Worm (Caenorhabditis elegans) whole organism, L4 larva: ENCODE measurements around the gene T13F3.4.
A peak's percentile ranks its signal among the peaks of the same experiment; 100 is the strongest.

Source experiments
- F37D6.2 ChIP-seq: sonication (generic microtip); optimal IDR thresholded peaks from 2 replicates; lab custom pipeline; 2016; ENCODE audit warnings: mild to moderate bottlenecking, missing genetic modification characterization, missing compliant biosample characterization
- T26A8.4 ChIP-seq: fragments of 200-800 bp; sonication (Bioruptor generic); IDR thresholded peaks from 2 replicates; pipeline ENCODE4 v1.3.6; 2022; ENCODE audit warnings: missing genetic modification characterization, missing compliant biosample characterization
- Y75B8A.6 ChIP-seq: fragments of 200-800 bp; sonication (Bioruptor generic); IDR thresholded peaks from 2 replicates; pipeline ENCODE4 v1.3.6; 2022; ENCODE audit warnings: missing genetic modification reagents, missing genetic modification characterization, missing compliant biosample characterization
- ZK337.2 ChIP-seq: fragments of 200-800 bp; sonication (Bioruptor generic); IDR thresholded peaks from 2 replicates; pipeline ENCODE4 v1.3.6; 2022; ENCODE audit warnings: missing genetic modification reagents, missing genetic modification characterization, missing compliant biosample characterization
- aha-1 ChIP-seq: fragments of 150-350 bp; peaks from one replicate; lab custom pipeline; 2014; ENCODE audit warnings: missing biosample characterization, missing genetic modification characterization
- arid-1 ChIP-seq: fragments of 200-800 bp; sonication (Bioruptor generic); conservative IDR thresholded peaks from 2 replicates; pipeline ENCODE4 v1.3.6; 2022; ENCODE audit warnings: missing genetic modification reagents, missing genetic modification characterization, missing compliant biosample characterization
- ceh-28 ChIP-seq: fragments of 150-350 bp; optimal IDR thresholded peaks from 2 replicates; lab custom pipeline; 2014; ENCODE audit warnings: missing biosample characterization, missing genetic modification reagents, missing genetic modification characterization
- ceh-44 ChIP-seq: fragments of 200-800 bp; sonication (Bioruptor generic); IDR thresholded peaks from 2 replicates; pipeline ENCODE4 v1.3.6; 2022; ENCODE audit warnings: missing genetic modification reagents, missing genetic modification characterization, missing compliant biosample characterization
- daf-12 ChIP-seq: fragments of 150-350 bp; optimal IDR thresholded peaks from 2 replicates; lab custom pipeline; 2014; ENCODE audit warnings: missing biosample characterization, missing genetic modification reagents, missing genetic modification characterization
- daf-19 ChIP-seq: fragments of 200-800 bp; sonication (Bioruptor generic); conservative IDR thresholded peaks from 2 replicates; pipeline ENCODE4 v1.3.6; 2022; ENCODE audit warnings: missing genetic modification characterization, missing compliant biosample characterization
- dmd-6 ChIP-seq: fragments of 200-800 bp; sonication (Bioruptor generic); IDR thresholded peaks from 2 replicates; pipeline ENCODE4 v1.3.6; 2022; ENCODE audit warnings: missing genetic modification reagents, missing genetic modification characterization, missing compliant biosample characterization
- duxl-1 ChIP-seq: sonication (generic microtip); optimal IDR thresholded peaks from 2 replicates; lab custom pipeline; 2016; ENCODE audit warnings: mild to moderate bottlenecking, missing genetic modification characterization, moderate library complexity, missing compliant biosample characterization; ENCODE audit not compliant: poor library complexity
- egl-27 ChIP-seq: sonication (generic microtip); optimal IDR thresholded peaks from 3 replicates; lab custom pipeline; 2017; ENCODE audit warnings: missing biosample characterization, missing genetic modification reagents, missing genetic modification characterization
- hif-1 ChIP-seq, 2 experiments: sonication (generic microtip); optimal IDR thresholded peaks; 2 replicates each; lab custom pipeline; 2016 to 2017; ENCODE audit warnings: missing compliant biosample characterization in 2 of 2, missing genetic modification characterization in 2 of 2, missing genetic modification reagents in 2 of 2, missing genotype in 2 of 2, mild to moderate bottlenecking in 1 of 2
- hlh-30 ChIP-seq: sonication (generic microtip); optimal IDR thresholded peaks from 2 replicates; lab custom pipeline; 2017; ENCODE audit warnings: antibody characterized with exemption, mild to moderate bottlenecking, missing genetic modification characterization, missing compliant biosample characterization; ENCODE audit not compliant: insufficient read depth
- hmg-1.1 ChIP-seq: fragments of 200-800 bp; sonication (Bioruptor generic); IDR thresholded peaks from 2 replicates; pipeline ENCODE4 v1.3.6; 2022; ENCODE audit warnings: missing genetic modification reagents, missing genetic modification characterization, missing compliant biosample characterization
- lin-29 ChIP-seq: fragments of 200-800 bp; sonication (Bioruptor generic); IDR thresholded peaks from 2 replicates; pipeline ENCODE4 v1.3.6; 2022; ENCODE audit warnings: missing genetic modification reagents, missing genetic modification characterization, missing compliant biosample characterization
- lin-38 ChIP-seq: fragments of 200-800 bp; sonication (Bioruptor generic); IDR thresholded peaks from 2 replicates; pipeline ENCODE4 v1.3.6; 2022; ENCODE audit warnings: missing genetic modification reagents, missing genetic modification characterization, missing compliant biosample characterization
- mdt-29 ChIP-seq: fragments of 200-800 bp; sonication (Bioruptor generic); IDR thresholded peaks from 2 replicates; pipeline ENCODE4 v1.3.6; 2022; ENCODE audit warnings: missing genetic modification reagents, missing genetic modification characterization, missing compliant biosample characterization
- mep-1 ChIP-seq: fragments of 150-350 bp; sonication (generic microtip); optimal IDR thresholded peaks from 3 replicates; lab custom pipeline; 2014; ENCODE audit warnings: missing biosample characterization, missing genetic modification characterization
- nhr-10 ChIP-seq: fragments of 150-350 bp; optimal IDR thresholded peaks from 2 replicates; lab custom pipeline; 2014; ENCODE audit warnings: missing biosample characterization, missing genetic modification characterization
- nhr-11 ChIP-seq: fragments of 150-350 bp; optimal IDR thresholded peaks from 2 replicates; lab custom pipeline; 2014; ENCODE audit warnings: missing biosample characterization, missing genetic modification characterization
- nhr-25 ChIP-seq: sonication (generic microtip); optimal IDR thresholded peaks from 2 replicates; lab custom pipeline; 2017; ENCODE audit warnings: missing genetic modification characterization, mild to moderate bottlenecking, missing compliant biosample characterization, antibody characterized with exemption, moderate library complexity, borderline replicate concordance; ENCODE audit not compliant: insufficient read depth
- nhr-28 ChIP-seq: fragments of 150-350 bp; optimal IDR thresholded peaks from 2 replicates; lab custom pipeline; 2014; ENCODE audit warnings: missing biosample characterization, missing genetic modification characterization
- nhr-42 ChIP-seq: fragments of 200-800 bp; sonication (Bioruptor generic); IDR thresholded peaks from 2 replicates; pipeline ENCODE4 v1.3.6; 2022; ENCODE audit warnings: missing genetic modification characterization, missing compliant biosample characterization
- nhr-6 ChIP-seq: fragments of 150-350 bp; optimal IDR thresholded peaks from 2 replicates; lab custom pipeline; 2014; ENCODE audit warnings: missing biosample characterization, missing genetic modification characterization
- rbr-2 ChIP-seq: sonication (generic microtip); optimal IDR thresholded peaks from 2 replicates; lab custom pipeline; 2016; ENCODE audit warnings: missing genotype, missing genetic modification characterization, missing compliant biosample characterization
- saeg-2 ChIP-seq: fragments of 200-800 bp; sonication (Bioruptor generic); IDR thresholded peaks from 2 replicates; pipeline ENCODE4 v1.3.6; 2022; ENCODE audit warnings: missing genetic modification reagents, missing genetic modification characterization, missing compliant biosample characterization
- tra-1 ChIP-seq: fragments of 200-800 bp; sonication (Bioruptor generic); IDR thresholded peaks from 2 replicates; pipeline ENCODE4 v1.3.6; 2022; ENCODE audit warnings: missing genetic modification reagents, missing genetic modification characterization, missing compliant biosample characterization
- unc-62 ChIP-seq, 3 experiments: fragments of 150-350 bp in 1 of 3; sonication (generic microtip); optimal IDR thresholded peaks in 2 of 3; peaks in 1 of 3; 1 replicate in 1 of 3; 2 replicates in 2 of 3; lab custom pipeline; 2014 to 2017; ENCODE audit warnings: missing biosample characterization in 3 of 3, missing genetic modification characterization in 3 of 3, missing genetic modification reagents in 3 of 3, missing genotype in 1 of 3
- vab-7 ChIP-seq: fragments of 200-800 bp; sonication (Bioruptor generic); IDR thresholded peaks from 2 replicates; pipeline ENCODE4 v1.3.6; 2022; ENCODE audit warnings: missing genetic modification reagents, missing genetic modification characterization, missing compliant biosample characterization
- zip-11 ChIP-seq: fragments of 200-800 bp; sonication (Bioruptor generic); IDR thresholded peaks from 2 replicates; pipeline ENCODE4 v1.3.6; 2022; ENCODE audit warnings: missing genetic modification characterization, missing compliant biosample characterization
- zip-2 ChIP-seq: fragments of 150-350 bp; optimal IDR thresholded peaks from 2 replicates; lab custom pipeline; 2014; ENCODE audit warnings: missing biosample characterization, missing genetic modification characterization
- ztf-11 ChIP-seq: fragments of 150-350 bp; optimal IDR thresholded peaks from 2 replicates; lab custom pipeline; 2014; ENCODE audit warnings: missing biosample characterization, missing genetic modification characterization

The T13F3.4 gene

ce11 chrV:16266514-16266913, at the start of gene T13F3.4:
TSS of gene T13F3.4 (minus strand) at chrV:16266614.
- TF ChIP-seq vab-7 (GFP tag; lab: Robert Waterston, UW) (no peak), nhr-25 (tag; lab: Kevin White, UChicago) (no peak), mep-1 (tag; lab: Kevin White, UChicago) (no peak), mdt-29 (no peak), nhr-11 (tag; lab: Kevin White, UChicago) (no peak), lin-29 (GFP tag; lab: Robert Waterston, UW) (no peak), arid-1 (no peak), daf-19 (GFP tag; lab: Robert Waterston, UW) (no peak), zip-11 (GFP tag; lab: Robert Waterston, UW) (no peak), hmg-1.1 (GFP tag; lab: Robert Waterston, UW) (no peak), T26A8.4 (no peak), ceh-44 (GFP tag; lab: Robert Waterston, UW) (no peak), lin-38 (GFP tag; lab: Robert Waterston, UW) (no peak)

ce11 chrV:16315004-16315403, 48.6 kb upstream of the T13F3.4 start, which contains the start of gene str-214:
TSS of gene str-214 (plus strand) at chrV:16315304.
- no peak for TF ChIP-seq ZK337.2 (GFP tag; lab: Robert Waterston, UW)
- no peak for TF ChIP-seq Y75B8A.6 (GFP tag; lab: Robert Waterston, UW)
- no peak for TF ChIP-seq lin-38 (GFP tag; lab: Robert Waterston, UW)
- no peak for TF ChIP-seq ceh-28 (tag; lab: Kevin White, UChicago)
- no peak for TF ChIP-seq egl-27
- TF ChIP-seq nhr-42 (GFP tag; lab: Robert Waterston, UW), result no peak
- TF ChIP-seq daf-12, result no peak
- TF ChIP-seq T26A8.4, result no peak
- TF ChIP-seq tra-1 (GFP tag; lab: Robert Waterston, UW), result no peak
- TF ChIP-seq F37D6.2 (tag; lab: Kevin White, UChicago), result no peak
- TF ChIP-seq hif-1 (tag; optimal IDR thresholded peaks at IDR 0.05; lab: Kevin White, UChicago), result no peak

- peak in 1 of 2 experiments; percentile 50 for TF ChIP-seq hif-1 (tag; optimal IDR thresholded peaks at IDR 0.05; lab: Kevin White, UChicago)
- TF ChIP-seq nhr-10 (tag; lab: Kevin White, UChicago), result no peak
- peak; percentile 37 for TF ChIP-seq hlh-30 (tag; lab: Kevin White, UChicago)
- peak; percentile 69 for TF ChIP-seq zip-2 (tag; lab: Kevin White, UChicago)
- no peak for TF ChIP-seq ztf-11 (tag; lab: Kevin White, UChicago)
- TF ChIP-seq saeg-2 (GFP tag; lab: Robert Waterston, UW), result no peak
- TF ChIP-seq unc-62 (GFP tag; optimal IDR thresholded peaks at IDR 0.05 in 1 of 2; lab: Kevin White, UChicago), result peak in 1 of 2 experiments; percentile 52
- TF ChIP-seq unc-62 (tag; optimal IDR thresholded peaks at IDR 0.05; lab: Kevin White, UChicago), result no peak
- TF ChIP-seq nhr-28, result peak; percentile 72
- TF ChIP-seq duxl-1 (tag; lab: Kevin White, UChicago), result peak; percentile 10
- TF ChIP-seq rbr-2 (tag; lab: Kevin White, UChicago), result no peak
- TF ChIP-seq dmd-6 (GFP tag; lab: Robert Waterston, UW), result peak; percentile 20; the same call in 1 of the 2 replicates
- TF ChIP-seq ZK337.2 (GFP tag; lab: Robert Waterston, UW), result no peak
Measured at ce11 chrV:16309523-16309922, 43.1 kb upstream of the T13F3.4 start, which contains the start of gene oac-7. TSS of gene oac-7 (plus strand) at chrV:16309805.

ce11 chrV:16308343-16308742, 41.9 kb upstream of the T13F3.4 start:
- no peak for TF ChIP-seq nhr-6 (tag; lab: Kevin White, UChicago)
- TF ChIP-seq aha-1 (tag; lab: Kevin White, UChicago), result peak; percentile 93
- TF ChIP-seq lin-38 (GFP tag; lab: Robert Waterston, UW), result no peak
